Fruit fly (Drosophila melanogaster) whole organism, pupa: ENCODE results near the gene CG7550.

Experiments
- CG14655 ChIP-seq: fragments of 200-800 bp; sonication (Bioruptor generic); optimal IDR thresholded peaks from 3 replicates; lab custom pipeline; 2017; ENCODE audit warnings: mild to moderate bottlenecking, missing biosample characterization, missing genetic modification reagents, missing genetic modification characterization
- CG34367 ChIP-seq: fragments of 200-800 bp; sonication (Bioruptor generic); optimal IDR thresholded peaks from 2 replicates; lab custom pipeline; 2018; ENCODE audit warnings: missing biosample characterization, mild to moderate bottlenecking, missing genetic modification characterization
- EcR ChIP-seq: fragments of 200-800 bp; sonication (Bioruptor generic); optimal IDR thresholded peaks from 3 replicates; lab custom pipeline; 2019; ENCODE audit warnings: missing biosample characterization, missing genetic modification characterization, mild to moderate bottlenecking, moderate library complexity, missing genetic modification reagents
- Pif1B ChIP-seq: fragments of 200-800 bp; sonication (Bioruptor generic); optimal IDR thresholded peaks from 3 replicates; lab custom pipeline; 2016; ENCODE audit warnings: missing biosample characterization, missing genetic modification characterization
- Snoo ChIP-seq: fragments of 200-800 bp; sonication (Bioruptor generic); optimal IDR thresholded peaks from 3 replicates; lab custom pipeline; 2017; ENCODE audit warnings: missing biosample characterization, mild to moderate bottlenecking, missing genetic modification characterization, inconsistent platforms
- fd96Ca ChIP-seq: fragments of 200-800 bp; sonication (Bioruptor generic); IDR thresholded peaks from 3 replicates; pipeline ENCODE4 v1.3.6; 2022; ENCODE audit warnings: missing biosample characterization, missing genetic modification characterization
- gl ChIP-seq: fragments of 200-800 bp; sonication (Bioruptor generic); optimal IDR thresholded peaks from 2 replicates; lab custom pipeline; 2018; ENCODE audit warnings: missing biosample characterization, mild to moderate bottlenecking, missing genetic modification characterization
- rn ChIP-seq: fragments of 200-800 bp; sonication (Bioruptor generic); IDR thresholded peaks from 2 replicates; pipeline ENCODE4 v1.3.6; 2022; ENCODE audit warnings: missing biosample characterization, missing genetic modification characterization

dm6 chr3L:8108201-8108600 lies 16.1 kb downstream of the CG7550 start:
- no peak for TF ChIP-seq rn (GFP tag; lab: Robert Waterston, UW)
- no peak for TF ChIP-seq Pif1B (GFP tag; lab: Kevin White, UChicago)
- no peak for TF ChIP-seq EcR (GFP tag; lab: Kevin White, UChicago)
- no peak for TF ChIP-seq fd96Ca (GFP tag; lab: Robert Waterston, UW)
- no peak for TF ChIP-seq CG14655 (GFP tag; lab: Kevin White, UChicago)
- no peak for TF ChIP-seq Snoo
- TF ChIP-seq CG34367 (tag; lab: Kevin White, UChicago): no peak
- no peak for TF ChIP-seq gl (tag; lab: Kevin White, UChicago)
